Fruit fly (Drosophila melanogaster): ENCODE data around the gene Ncc69.

Ncc69 gene

DNA sequence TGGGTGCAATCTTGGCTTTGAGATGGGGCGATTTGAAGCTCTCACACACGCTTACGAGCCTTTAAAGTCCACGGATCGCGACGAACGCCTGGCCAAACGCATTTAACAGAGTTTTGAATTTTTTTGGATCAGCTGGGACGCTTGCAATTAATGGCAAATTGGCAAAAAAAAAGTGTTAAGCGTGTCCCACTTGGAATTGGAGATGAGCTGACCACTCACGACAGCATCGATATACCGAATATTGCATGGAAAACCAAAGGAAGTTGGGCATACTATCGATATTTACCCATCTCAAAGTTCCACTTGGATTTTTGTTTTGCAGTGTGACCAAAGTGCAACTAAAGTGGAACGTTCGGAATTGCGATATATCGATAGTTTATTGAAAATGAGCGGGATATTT lies 26.1 kb upstream of the Ncc69 start, which contains the start of gene ArfGAP1 (continued):
- TF ChIP-seq CG16813 (GFP tag; IDR thresholded peaks at IDR 0.05; ENCODE audit: partially characterized antibody) (peak; percentile 96), bowl (GFP tag; IDR thresholded peaks at IDR 0.05) (no peak), HLH4C (GFP tag; IDR thresholded peaks at IDR 0.05; ENCODE audit: partially characterized antibody) (peak; percentile 91), ato (GFP tag; IDR thresholded peaks at IDR 0.05; ENCODE audit: partially characterized antibody) (peak; percentile 92), CG3995 (GFP tag; optimal IDR thresholded peaks at IDR 0.05) (no peak), CG14860 (GFP tag; IDR thresholded peaks at IDR 0.05; ENCODE audit: partially characterized antibody) (peak; percentile 90), CG17802 (tag; optimal IDR thresholded peaks at IDR 0.05) (no peak), shn (GFP tag; optimal IDR thresholded peaks at IDR 0.05) (no peak), Camta (GFP tag; optimal IDR thresholded peaks at IDR 0.05) (no peak), gcm2 (GFP tag; optimal IDR thresholded peaks at IDR 0.05) (no peak), Mad (GFP tag; optimal IDR thresholded peaks at IDR 0.05) (no peak), CG10147 (GFP tag; optimal IDR thresholded peaks at IDR 0.05) (no peak), CG11504 (tag; optimal IDR thresholded peaks at IDR 0.05) (no peak), CG13894 (tag; optimal IDR thresholded peaks at IDR 0.05) (no peak), CG3847 (GFP tag; IDR thresholded peaks at IDR 0.05) (peak; percentile 53), CG11696 (GFP tag; IDR thresholded peaks at IDR 0.05) (no peak), Nf-YA (GFP tag; IDR thresholded peaks at IDR 0.05) (no peak), CG4424 (GFP tag; optimal IDR thresholded peaks at IDR 0.05) (no peak), CG4404 (GFP tag; IDR thresholded peaks at IDR 0.05) (no peak), CG4328 (GFP tag; optimal IDR thresholded peaks at IDR 0.05) (no peak), Gug (GFP tag; IDR thresholded peaks at IDR 0.05) (peak; percentile 47; the same call in 1 of the 4 replicates), GATAe (GFP tag; conservative IDR thresholded peaks at IDR 0.05) (no peak), CG4820 (GFP tag; optimal IDR thresholded peaks at IDR 0.05) (no peak), hbn (GFP tag; IDR thresholded peaks at IDR 0.05; ENCODE audit: partially characterized antibody) (peak; percentile 97), CG9797 (GFP tag; optimal IDR thresholded peaks at IDR 0.05) (peak; percentile 24), wor (GFP tag; IDR thresholded peaks at IDR 0.05) (no peak), jing (GFP tag; optimal IDR thresholded peaks at IDR 0.05) (no peak), CG30403 (GFP tag; optimal IDR thresholded peaks at IDR 0.05) (peak; percentile 1), CG3407 (GFP tag; optimal IDR thresholded peaks at IDR 0.05) (no peak), CG4617 (GFP tag; optimal IDR thresholded peaks at IDR 0.05; ENCODE audit: borderline replicate concordance) (peak; percentile 59), dpn (GFP tag; optimal IDR thresholded peaks at IDR 0.05) (peak in 1 of 2 experiments; percentile 19), CG7963 (GFP tag; IDR thresholded peaks at IDR 0.05; ENCODE audit: partially characterized antibody) (peak; percentile 95), Eip74EF (GFP tag; optimal IDR thresholded peaks at IDR 0.05) (no peak), CG4730 (GFP tag; IDR thresholded peaks at IDR 0.05) (no peak), tio (GFP tag; optimal IDR thresholded peaks at IDR 0.05) (no peak), CkIIα-i1 (GFP tag; IDR thresholded peaks at IDR 0.05) (no peak), Kr (GFP tag; optimal IDR thresholded peaks at IDR 0.05) (no peak), CG2116 (GFP tag; optimal IDR thresholded peaks at IDR 0.05) (peak; percentile 37), CG18262 (tag; optimal IDR thresholded peaks at IDR 0.05) (no peak), Trl (optimal IDR thresholded peaks at IDR 0.05) (no peak), Trl (GFP tag; optimal IDR thresholded peaks at IDR 0.05) (no peak), CG9609 (GFP tag; optimal IDR thresholded peaks at IDR 0.05) (no peak), CG4854 (GFP tag; optimal IDR thresholded peaks at IDR 0.05) (no peak), chm (GFP tag; IDR thresholded peaks at IDR 0.05) (no peak), NC2β (GFP tag; optimal IDR thresholded peaks at IDR 0.05) (no peak), aop (GFP tag; IDR thresholded peaks at IDR 0.05) (no peak), CG8290 (GFP tag; optimal IDR thresholded peaks at IDR 0.05) (no peak), CG8290 (tag; optimal IDR thresholded peaks at IDR 0.05) (no peak), CG6765 (GFP tag; optimal IDR thresholded peaks at IDR 0.05) (no peak), ttk (GFP tag; IDR thresholded peaks at IDR 0.05) (no peak), CG34376 (GFP tag; optimal IDR thresholded peaks at IDR 0.05) (no peak), CG30431 (GFP tag; optimal IDR thresholded peaks at IDR 0.05) (no peak)

All from whole organism, embryonic.